Worm (Caenorhabditis elegans) whole organism, L4/young adult: Measurements from ENCODE around the gene str-265.
"Not testable (repeated sequence)": the region's sequence is repeated elsewhere in the genome, so short reads cannot be mapped to it uniquely, and the experiment has no call there.

Experiments
- W03F9.2 ChIP-seq: fragments of 150-350 bp; optimal IDR thresholded peaks from 2 replicates; lab custom pipeline; 2014; ENCODE audit warnings: missing biosample characterization, missing genetic modification characterization
- dao-5 ChIP-seq: sonication (generic microtip); optimal IDR thresholded peaks from 2 replicates; lab custom pipeline; 2016; ENCODE audit warnings: missing genotype, missing genetic modification characterization, moderate library complexity, missing compliant biosample characterization
- him-1 ChIP-seq: sonication (generic microtip); optimal IDR thresholded peaks from 2 replicates; lab custom pipeline; 2016; ENCODE audit warnings: missing genotype, missing genetic modification reagents, missing genetic modification characterization, missing compliant biosample characterization

The str-265 gene

ce11 chrV:2407214-2407613 lies at the start of gene str-265:
Gene str-265 (minus strand): TSS chrV:2407314.
- TF ChIP-seq dao-5, him-1, W03F9.2 (tag; lab: Kevin White, UChicago): not testable (repeated sequence)

DNA sequence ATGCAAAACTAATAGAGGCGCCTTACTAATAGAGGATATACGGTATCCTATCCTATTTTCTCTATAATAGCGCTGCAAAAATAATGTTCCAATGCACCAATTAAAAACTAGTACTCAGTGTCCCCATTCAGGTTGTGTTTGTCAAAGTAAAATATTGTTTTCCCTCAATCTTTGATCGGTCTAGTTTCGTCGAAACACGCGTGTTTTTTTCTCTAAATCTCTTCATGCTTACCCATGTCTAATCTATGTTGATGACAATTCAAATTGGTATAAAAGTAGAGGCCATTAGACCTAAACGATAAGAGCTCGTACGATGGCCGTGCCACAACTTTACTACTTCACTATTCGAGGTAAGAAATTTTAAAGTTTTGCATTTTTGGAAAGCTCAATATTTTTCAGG lies 46.0 kb upstream of the str-265 start, which contains the start of gene F56A4.3:
Gene F56A4.3, plus strand, starts transcription at position 301 of the 400 bp plus-strand sequence.
- not testable (repeated sequence) for TF ChIP-seq dao-5, W03F9.2, him-1 (tag; lab: Kevin White, UChicago)

DNA sequence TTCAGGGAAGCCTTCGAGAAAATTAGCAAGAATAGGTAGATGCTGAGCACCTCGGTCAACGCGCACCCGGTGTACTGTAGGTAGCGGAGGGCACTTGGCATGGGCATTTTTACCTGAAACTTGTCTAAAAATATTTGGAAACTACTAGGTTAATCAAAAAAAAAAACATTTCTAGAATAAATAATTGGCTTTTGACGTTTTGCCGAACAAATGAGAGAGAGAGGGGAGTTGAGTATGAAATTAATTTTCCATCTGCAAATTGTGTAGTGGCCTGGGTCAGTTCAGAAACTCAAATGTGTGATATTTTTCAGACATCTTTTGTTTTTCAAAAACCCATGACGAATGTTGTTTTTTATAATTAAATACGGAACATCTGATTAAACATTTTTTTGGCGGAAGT lies 20.9 kb upstream of the str-265 start, which contains the start of gene str-119:
Gene str-119, minus strand, starts transcription at position 101 of the 400 bp plus-strand sequence.
- TF ChIP-seq dao-5, him-1, W03F9.2 (tag; lab: Kevin White, UChicago): not testable (repeated sequence)
